Worm (Caenorhabditis elegans) whole organism, L1 larva: ENCODE results near the gene pals-25.

Experiments used
- C04F5.9 ChIP-seq: sonication (generic microtip); optimal IDR thresholded peaks from 2 replicates; lab custom pipeline; 2016; ENCODE audit warnings: missing genetic modification characterization, missing compliant biosample characterization
- C16A3.4 ChIP-seq: fragments of 150-350 bp; optimal IDR thresholded peaks from 2 replicates; lab custom pipeline; 2014; ENCODE audit warnings: missing biosample characterization, missing genetic modification characterization
- Y116A8C.19 ChIP-seq: sonication (generic microtip); optimal IDR thresholded peaks from 2 replicates; lab custom pipeline; 2016; ENCODE audit warnings: missing compliant biosample characterization, missing genetic modification characterization, borderline replicate concordance
- aha-1 ChIP-seq: fragments of 150-350 bp; optimal IDR thresholded peaks from 2 replicates; lab custom pipeline; 2014; ENCODE audit warnings: missing biosample characterization, missing genetic modification characterization
- alr-1 ChIP-seq: fragments of 200-800 bp; sonication (Bioruptor generic); optimal IDR thresholded peaks from 2 replicates; lab custom pipeline; 2018; ENCODE audit warnings: borderline replicate concordance, mild to moderate bottlenecking, missing genetic modification characterization, missing compliant biosample characterization
- ama-1 ChIP-seq: fragments of 150-350 bp; optimal IDR thresholded peaks from 2 replicates; lab custom pipeline; 2014
- ceh-8 ChIP-seq: fragments of 200-800 bp; sonication (Bioruptor generic); optimal IDR thresholded peaks from 2 replicates; lab custom pipeline; 2018; ENCODE audit warnings: mild to moderate bottlenecking, missing genetic modification characterization, moderate library complexity, missing compliant biosample characterization
- ceh-88 ChIP-seq: fragments of 200-800 bp; sonication (Bioruptor generic); IDR thresholded peaks from 2 replicates; pipeline ENCODE4 v1.3.6; 2022; ENCODE audit warnings: missing genetic modification characterization, missing compliant biosample characterization
- ceh-90 ChIP-seq: sonication (generic microtip); optimal IDR thresholded peaks from 2 replicates; lab custom pipeline; 2016; ENCODE audit warnings: missing genetic modification characterization, missing compliant biosample characterization
- ces-1 ChIP-seq: fragments of 150-350 bp; optimal IDR thresholded peaks from 2 replicates; lab custom pipeline; 2014; ENCODE audit warnings: missing biosample characterization, missing genetic modification reagents, missing genetic modification characterization
- dpl-1 ChIP-seq, 3 experiments: fragments of 150-350 bp in 2 of 3; sonication (generic microtip) in 1 of 3; optimal IDR thresholded peaks; 2 replicates each; lab custom pipeline; 2014 to 2017; ENCODE audit warnings: missing biosample characterization in 3 of 3, missing genetic modification characterization in 3 of 3, missing genetic modification reagents in 3 of 3
- dsc-1 ChIP-seq: sonication (generic microtip); optimal IDR thresholded peaks from 2 replicates; lab custom pipeline; 2016; ENCODE audit warnings: mild to moderate bottlenecking, missing genetic modification characterization, missing compliant biosample characterization
- efl-1 ChIP-seq, 4 experiments: fragments of 150-350 bp; optimal IDR thresholded peaks in 3 of 4; peaks in 1 of 4; 1 replicate in 1 of 4; 2 replicates in 3 of 4; lab custom pipeline; 2014; ENCODE audit warnings: missing biosample characterization in 2 of 4, missing genetic modification characterization in 2 of 4, missing genetic modification reagents in 2 of 4
- efl-3 ChIP-seq: fragments of 200-800 bp; sonication (Bioruptor generic); optimal IDR thresholded peaks from 2 replicates; lab custom pipeline; 2018; ENCODE audit warnings: mild to moderate bottlenecking, missing genetic modification characterization, missing compliant biosample characterization
- egl-27 ChIP-seq, 2 experiments: fragments of 150-350 bp in 1 of 2; sonication (generic microtip); optimal IDR thresholded peaks; 3 replicates each; lab custom pipeline; 2017 to 2018; ENCODE audit warnings: missing biosample characterization in 2 of 2, missing genetic modification characterization in 2 of 2, missing genetic modification reagents in 2 of 2
- elt-3 ChIP-seq, 6 experiments: fragments of 150-350 bp in 1 of 6; sonication (generic microtip); optimal IDR thresholded peaks; 2 replicates each; lab custom pipeline; 2017 to 2018; ENCODE audit warnings: missing biosample characterization in 6 of 6, missing genetic modification characterization in 6 of 6, inconsistent platforms in 1 of 6
- fkh-4 ChIP-seq: sonication (generic microtip); optimal IDR thresholded peaks from 2 replicates; lab custom pipeline; 2016; ENCODE audit warnings: missing compliant biosample characterization, missing genetic modification characterization, borderline replicate concordance
- fkh-8 ChIP-seq: sonication (generic microtip); optimal IDR thresholded peaks from 2 replicates; lab custom pipeline; 2016; ENCODE audit warnings: mild to moderate bottlenecking, missing genetic modification characterization, missing compliant biosample characterization
- grh-1 ChIP-seq: fragments of 200-800 bp; sonication (Bioruptor generic); IDR thresholded peaks from 2 replicates; pipeline ENCODE4 v1.3.6; 2022; ENCODE audit warnings: missing genetic modification reagents, missing genetic modification characterization, missing compliant biosample characterization
- hpl-2 ChIP-seq: fragments of 150-350 bp; optimal IDR thresholded peaks from 2 replicates; lab custom pipeline; 2014; ENCODE audit warnings: missing biosample characterization, missing genetic modification reagents, missing genetic modification characterization
- isw-1 ChIP-seq: fragments of 200-800 bp; sonication (Bioruptor generic); IDR thresholded peaks from 2 replicates; pipeline ENCODE4 v1.3.6; 2022; ENCODE audit warnings: missing genetic modification characterization, missing compliant biosample characterization
- jun-1 ChIP-seq: fragments of 150-350 bp; optimal IDR thresholded peaks from 2 replicates; lab custom pipeline; 2014; ENCODE audit warnings: missing biosample characterization, missing genetic modification reagents, missing genetic modification characterization
- lin-13 ChIP-seq: fragments of 150-350 bp; optimal IDR thresholded peaks from 2 replicates; lab custom pipeline; 2014; ENCODE audit warnings: missing biosample characterization, missing genetic modification reagents, missing genetic modification characterization
- lir-3 ChIP-seq: sonication (generic microtip); optimal IDR thresholded peaks from 2 replicates; lab custom pipeline; 2016; ENCODE audit warnings: mild to moderate bottlenecking, missing genetic modification characterization, moderate library complexity, missing compliant biosample characterization; ENCODE audit not compliant: poor library complexity
- lsy-2 ChIP-seq, 2 experiments: fragments of 150-350 bp; optimal IDR thresholded peaks; 2 replicates each; lab custom pipeline; 2014; ENCODE audit warnings: missing biosample characterization in 2 of 2, missing genetic modification characterization in 2 of 2
- mab-9 ChIP-seq: fragments of 200-800 bp; sonication (Bioruptor generic); IDR thresholded peaks from 2 replicates; pipeline ENCODE4 v1.3.6; 2022; ENCODE audit warnings: missing genetic modification reagents, missing genetic modification characterization, missing compliant biosample characterization
- nhr-19 ChIP-seq: fragments of 200-800 bp; sonication (Bioruptor generic); conservative IDR thresholded peaks from 2 replicates; pipeline ENCODE4 v1.3.6; 2022; ENCODE audit warnings: missing genetic modification characterization, missing compliant biosample characterization
- nhr-28 ChIP-seq: fragments of 150-350 bp; optimal IDR thresholded peaks from 2 replicates; lab custom pipeline; 2014; ENCODE audit warnings: missing biosample characterization, missing genetic modification characterization
- nhr-47 ChIP-seq: sonication (generic microtip); optimal IDR thresholded peaks from 2 replicates; lab custom pipeline; 2016; ENCODE audit warnings: mild to moderate bottlenecking, missing genetic modification characterization, moderate library complexity, missing compliant biosample characterization
- nhr-71 ChIP-seq: sonication (generic microtip); optimal IDR thresholded peaks from 2 replicates; lab custom pipeline; 2016; ENCODE audit warnings: mild to moderate bottlenecking, missing genetic modification characterization, moderate library complexity, missing compliant biosample characterization
- nhr-76 ChIP-seq: sonication (generic microtip); optimal IDR thresholded peaks from 2 replicates; lab custom pipeline; 2017; ENCODE audit warnings: missing biosample characterization, missing genetic modification characterization
- nhr-77 ChIP-seq: fragments of 150-350 bp; optimal IDR thresholded peaks from 2 replicates; lab custom pipeline; 2014; ENCODE audit warnings: missing biosample characterization, missing genetic modification characterization
- rnt-1 ChIP-seq: sonication (generic microtip); optimal IDR thresholded peaks from 2 replicates; lab custom pipeline; 2016; ENCODE audit warnings: mild to moderate bottlenecking, missing genetic modification characterization, moderate library complexity, missing compliant biosample characterization
- snpc-4 ChIP-seq: fragments of 150-350 bp; optimal IDR thresholded peaks from 2 replicates; lab custom pipeline; 2014; ENCODE audit warnings: missing biosample characterization, missing genetic modification characterization
- sox-4 ChIP-seq: sonication (generic microtip); optimal IDR thresholded peaks from 2 replicates; lab custom pipeline; 2016; ENCODE audit warnings: missing genetic modification characterization, missing compliant biosample characterization
- sptf-1 ChIP-seq: fragments of 150-350 bp; optimal IDR thresholded peaks from 2 replicates; lab custom pipeline; 2014; ENCODE audit warnings: missing biosample characterization, missing genetic modification characterization
- unc-130 ChIP-seq: fragments of 150-350 bp; optimal IDR thresholded peaks from 2 replicates; lab custom pipeline; 2017; ENCODE audit warnings: missing biosample characterization, missing genetic modification characterization, inconsistent platforms
- unc-30 ChIP-seq: sonication (generic microtip); optimal IDR thresholded peaks from 2 replicates; lab custom pipeline; 2017; ENCODE audit warnings: missing biosample characterization, missing genetic modification characterization
- unc-86 ChIP-seq: sonication (generic microtip); optimal IDR thresholded peaks from 2 replicates; lab custom pipeline; 2016; ENCODE audit warnings: missing genetic modification characterization, missing compliant biosample characterization
- unc-98 ChIP-seq: fragments of 200-800 bp; sonication (Bioruptor generic); IDR thresholded peaks from 2 replicates; pipeline ENCODE4 v1.3.6; 2022; ENCODE audit warnings: missing genetic modification characterization, missing compliant biosample characterization
- vab-15 ChIP-seq: sonication (generic microtip); optimal IDR thresholded peaks from 2 replicates; lab custom pipeline; 2017; ENCODE audit warnings: missing genotype, mild to moderate bottlenecking, missing genetic modification characterization, missing compliant biosample characterization
- zag-1 ChIP-seq: fragments of 150-350 bp; optimal IDR thresholded peaks from 2 replicates; lab custom pipeline; 2014; ENCODE audit warnings: missing biosample characterization, missing genetic modification characterization
- zip-4 ChIP-seq: fragments of 200-800 bp; sonication (Bioruptor generic); optimal IDR thresholded peaks from 2 replicates; lab custom pipeline; 2018; ENCODE audit warnings: mild to moderate bottlenecking, missing genetic modification characterization, moderate library complexity, missing compliant biosample characterization
- ztf-11 ChIP-seq, 2 experiments: sonication (generic microtip); optimal IDR thresholded peaks; 2 replicates each; lab custom pipeline; 2016 to 2017; ENCODE audit warnings: missing genetic modification characterization in 2 of 2, missing biosample characterization in 1 of 2, missing compliant biosample characterization in 1 of 2

Gene pals-25

ce11 chrIII:131627-132026, 2.7 kb upstream of the pals-25 start (continued):
- TF ChIP-seq grh-1 (GFP tag; lab: Robert Waterston, UW) (no peak), efl-3 (GFP tag; lab: Kevin White, UChicago) (no peak), ces-1 (GFP tag; lab: Kevin White, UChicago) (no peak), ztf-11 (tag; optimal IDR thresholded peaks at IDR 0.05; lab: Kevin White, UChicago) (no peak), elt-3 (tag; optimal IDR thresholded peaks at IDR 0.05; lab: Kevin White, UChicago) (no peak), fkh-4 (tag; lab: Kevin White, UChicago) (no peak), ceh-90 (tag; lab: Kevin White, UChicago) (no peak), unc-30 (no peak), unc-98 (GFP tag; lab: Robert Waterston, UW) (no peak), zip-4 (GFP tag; lab: Kevin White, UChicago) (no peak), Y116A8C.19 (no peak), ama-1 (lab: Kevin White, UChicago) (no peak), lsy-2 (tag; optimal IDR thresholded peaks at IDR 0.05; lab: Kevin White, UChicago) (peak; percentile 64 to 82), efl-1 (optimal IDR thresholded peaks at IDR 0.05; lab: Kevin White, UChicago) (peak; percentile 65 to 67), efl-1 (GFP tag; optimal IDR thresholded peaks at IDR 0.05 in 1 of 2; lab: Kevin White, UChicago) (peak; percentile 64 to 94), snpc-4 (tag; lab: Kevin White, UChicago) (peak; percentile 16), vab-15 (tag; lab: Kevin White, UChicago) (peak; percentile 89), nhr-47 (tag; lab: Kevin White, UChicago) (peak; percentile 55), hpl-2 (GFP tag; lab: Kevin White, UChicago) (no peak), jun-1 (tag; lab: Kevin White, UChicago) (no peak), fkh-8 (tag; lab: Kevin White, UChicago) (peak; percentile 56), lir-3 (tag; lab: Kevin White, UChicago) (peak; percentile 34), sox-4 (no peak), C04F5.9 (tag; lab: Kevin White, UChicago) (no peak), egl-27 (tag; optimal IDR thresholded peaks at IDR 0.05; lab: Kevin White, UChicago) (no peak), zag-1 (tag; lab: Kevin White, UChicago) (peak; percentile 14), sptf-1 (tag; lab: Kevin White, UChicago) (no peak), dsc-1 (tag; lab: Kevin White, UChicago) (peak; percentile 37), nhr-19 (GFP tag; lab: Robert Waterston, UW) (peak; percentile 15; the same call in 1 of the 2 replicates), C16A3.4 (tag; lab: Kevin White, UChicago) (peak; percentile 71), ceh-8 (GFP tag; lab: Kevin White, UChicago) (no peak), nhr-76 (tag; lab: Kevin White, UChicago) (no peak), dpl-1 (GFP tag; optimal IDR thresholded peaks at IDR 0.05; lab: Kevin White, UChicago) (peak; percentile 32 to 72 (median 60)), nhr-71 (tag; lab: Kevin White, UChicago) (peak; percentile 61), isw-1 (no peak; the same call in 1 of the 2 replicates), ceh-88 (GFP tag; lab: Robert Waterston, UW) (no peak), aha-1 (no peak), rnt-1 (tag; lab: Kevin White, UChicago) (peak; percentile 42), lin-13 (GFP tag; lab: Kevin White, UChicago) (peak; percentile 53)
- TF ChIP-seq, all 84 proteins: peak for 33

ce11 chrIII:132118-132517, 2.2 kb upstream of the pals-25 start, which contains the start of gene pals-22:
Gene pals-22, plus strand, starts transcription at chrIII:132418.
- TF ChIP-seq alr-1 = no peak
- TF ChIP-seq unc-130 (tag; lab: Kevin White, UChicago) = no peak
- TF ChIP-seq ces-1 (GFP tag; lab: Kevin White, UChicago) = no peak
- no peak for TF ChIP-seq ama-1 (lab: Kevin White, UChicago)
- TF ChIP-seq C16A3.4 (tag; lab: Kevin White, UChicago) = no peak
- TF ChIP-seq unc-86 (tag; lab: Kevin White, UChicago) = no peak
- no peak for TF ChIP-seq nhr-77 (tag; lab: Kevin White, UChicago)
- no peak for TF ChIP-seq sox-4
- TF ChIP-seq nhr-19 (GFP tag; lab: Robert Waterston, UW) = no peak
- no peak for TF ChIP-seq nhr-28 (tag; lab: Kevin White, UChicago)
- TF ChIP-seq ceh-88 (GFP tag; lab: Robert Waterston, UW) = no peak
- TF ChIP-seq mab-9 (GFP tag; lab: Robert Waterston, UW) = no peak
- no peak for TF ChIP-seq egl-27 (tag; optimal IDR thresholded peaks at IDR 0.05; lab: Kevin White, UChicago)
- TF ChIP-seq ceh-90 (tag; lab: Kevin White, UChicago) = no peak
